Worm (Caenorhabditis elegans) whole organism, early embryonic: ENCODE measurements around the gene K07F5.15.
"Not testable (repeated sequence)": the region's sequence is repeated elsewhere in the genome, so short reads cannot be mapped to it uniquely, and the experiment has no call there.

Experiments
- F13C5.2 ChIP-seq: sonication (generic microtip); optimal IDR thresholded peaks from 2 replicates; lab custom pipeline; 2017; ENCODE audit warnings: mild to moderate bottlenecking, missing genetic modification characterization, inconsistent platforms, missing compliant biosample characterization
- ama-1 ChIP-seq: fragments of 150-350 bp; optimal IDR thresholded peaks from 2 replicates; lab custom pipeline; 2014
- ceh-36 ChIP-seq: sonication (generic microtip); optimal IDR thresholded peaks from 2 replicates; lab custom pipeline; 2016; ENCODE audit warnings: missing genetic modification characterization, inconsistent platforms, missing compliant biosample characterization
- ets-7 ChIP-seq: sonication (generic microtip); optimal IDR thresholded peaks from 2 replicates; lab custom pipeline; 2016; ENCODE audit warnings: missing genotype, missing genetic modification characterization, missing compliant biosample characterization
- flt-1 ChIP-seq: fragments of 200-800 bp; sonication (Bioruptor generic); IDR thresholded peaks from 2 replicates; pipeline ENCODE4 v1.3.6; 2022; ENCODE audit warnings: missing genetic modification characterization, missing compliant biosample characterization
- hmg-4 ChIP-seq: fragments of 200-800 bp; sonication (Bioruptor generic); optimal IDR thresholded peaks from 2 replicates; lab custom pipeline; 2018; ENCODE audit warnings: mild to moderate bottlenecking, missing genetic modification characterization, missing compliant biosample characterization
- pes-1 ChIP-seq: fragments of 200-800 bp; sonication (Bioruptor generic); IDR thresholded peaks from 2 replicates; pipeline ENCODE4 v1.3.6; 2022; ENCODE audit warnings: missing genetic modification reagents, missing genetic modification characterization, missing compliant biosample characterization
- tbx-11 ChIP-seq: fragments of 200-800 bp; sonication (Bioruptor generic); IDR thresholded peaks from 2 replicates; pipeline ENCODE4 v1.3.6; 2022; ENCODE audit warnings: missing genetic modification characterization, missing compliant biosample characterization
- tbx-37 ChIP-seq: fragments of 200-800 bp; sonication (Bioruptor generic); conservative IDR thresholded peaks from 2 replicates; pipeline ENCODE4 v1.3.6; 2022; ENCODE audit warnings: missing genetic modification reagents, missing genetic modification characterization, missing compliant biosample characterization

ce11 chrIV:9837349-9837748 lies 27.5 kb upstream of the K07F5.15 start, which contains the start of gene msp-10:
- not testable (repeated sequence) for TF ChIP-seq pes-1 (GFP tag; lab: Robert Waterston, UW); flt-1 (GFP tag; lab: Robert Waterston, UW); ama-1; tbx-37 (GFP tag; lab: Robert Waterston, UW); F13C5.2 (tag; lab: Kevin White, UChicago); tbx-11 (GFP tag; lab: Robert Waterston, UW); ets-7; ceh-36 (tag; lab: Kevin White, UChicago); hmg-4 (GFP tag; lab: Kevin White, UChicago)
